Worm (Caenorhabditis elegans) whole organism, early embryonic: ENCODE results near the gene fbxa-42.

Experiments
- B0310.2 ChIP-seq: sonication (generic microtip); optimal IDR thresholded peaks from 2 replicates; lab custom pipeline; 2016; ENCODE audit warnings: mild to moderate bottlenecking, missing genetic modification characterization, missing compliant biosample characterization
- F13C5.2 ChIP-seq: sonication (generic microtip); optimal IDR thresholded peaks from 2 replicates; lab custom pipeline; 2017; ENCODE audit warnings: mild to moderate bottlenecking, missing genetic modification characterization, inconsistent platforms, missing compliant biosample characterization
- aly-1 ChIP-seq: sonication (generic microtip); optimal IDR thresholded peaks from 2 replicates; lab custom pipeline; 2016; ENCODE audit warnings: missing genetic modification characterization, missing compliant biosample characterization
- ama-1 ChIP-seq: fragments of 150-350 bp; optimal IDR thresholded peaks from 2 replicates; lab custom pipeline; 2014
- ceh-13 ChIP-seq: fragments of 200-800 bp; sonication (Bioruptor generic); optimal IDR thresholded peaks from 2 replicates; lab custom pipeline; 2018; ENCODE audit warnings: mild to moderate bottlenecking, missing genetic modification characterization, missing compliant biosample characterization
- ceh-36 ChIP-seq: sonication (generic microtip); optimal IDR thresholded peaks from 2 replicates; lab custom pipeline; 2016; ENCODE audit warnings: missing genetic modification characterization, inconsistent platforms, missing compliant biosample characterization
- ets-7 ChIP-seq: sonication (generic microtip); optimal IDR thresholded peaks from 2 replicates; lab custom pipeline; 2016; ENCODE audit warnings: missing genotype, missing genetic modification characterization, missing compliant biosample characterization
- flt-1 ChIP-seq: fragments of 200-800 bp; sonication (Bioruptor generic); IDR thresholded peaks from 2 replicates; pipeline ENCODE4 v1.3.6; 2022; ENCODE audit warnings: missing genetic modification characterization, missing compliant biosample characterization
- hmbx-1 ChIP-seq: sonication (generic microtip); optimal IDR thresholded peaks from 2 replicates; lab custom pipeline; 2016; ENCODE audit warnings: mild to moderate bottlenecking, missing genetic modification characterization, missing compliant biosample characterization
- hmg-4 ChIP-seq: fragments of 200-800 bp; sonication (Bioruptor generic); optimal IDR thresholded peaks from 2 replicates; lab custom pipeline; 2018; ENCODE audit warnings: mild to moderate bottlenecking, missing genetic modification characterization, missing compliant biosample characterization
- hnd-1 ChIP-seq: sonication (generic microtip); optimal IDR thresholded peaks from 2 replicates; lab custom pipeline; 2016; ENCODE audit warnings: missing genetic modification characterization, missing compliant biosample characterization
- scrt-1 ChIP-seq: fragments of 200-800 bp; sonication (Bioruptor generic); IDR thresholded peaks from 2 replicates; pipeline ENCODE4 v1.3.6; 2022; ENCODE audit warnings: missing genetic modification characterization, missing compliant biosample characterization
- tbx-11 ChIP-seq: fragments of 200-800 bp; sonication (Bioruptor generic); IDR thresholded peaks from 2 replicates; pipeline ENCODE4 v1.3.6; 2022; ENCODE audit warnings: missing genetic modification characterization, missing compliant biosample characterization
- tra-4 ChIP-seq: sonication (generic microtip); optimal IDR thresholded peaks from 2 replicates; lab custom pipeline; 2017; ENCODE audit warnings: missing genetic modification characterization, missing compliant biosample characterization

- no peak for TF ChIP-seq hmbx-1 (tag; lab: Kevin White, UChicago)
- no peak for TF ChIP-seq ceh-13 (GFP tag; lab: Kevin White, UChicago)
- TF ChIP-seq flt-1 (GFP tag; lab: Robert Waterston, UW), result no peak
- TF ChIP-seq ets-7 (tag; lab: Kevin White, UChicago), result no peak
- no peak for TF ChIP-seq hnd-1 (tag; lab: Kevin White, UChicago)
- no peak for TF ChIP-seq tra-4 (tag; lab: Kevin White, UChicago)
- no peak for TF ChIP-seq hmg-4
- TF ChIP-seq F13C5.2 (tag; lab: Kevin White, UChicago), result no peak
- TF ChIP-seq aly-1 (tag; lab: Kevin White, UChicago), result no peak
- TF ChIP-seq B0310.2 (tag; lab: Kevin White, UChicago), result no peak
- no peak for TF ChIP-seq tbx-11
- no peak for TF ChIP-seq ceh-36 (tag; lab: Kevin White, UChicago)
- TF ChIP-seq scrt-1 (GFP tag; lab: Robert Waterston, UW), result no peak
- no peak for TF ChIP-seq ama-1
Observed at ce11 chrIII:2281975-2282957, 21.0 kb upstream of the fbxa-42 start, which contains the start of gene Y54F10BM.3.
